Worm (Caenorhabditis elegans): ENCODE measurements around the gene F46C3.2.

- TF ChIP-seq ztf-16 (tag; optimal IDR thresholded peaks at IDR 0.05): no peak
- TF ChIP-seq pha-4 (tag; optimal IDR thresholded peaks at IDR 0.05): no peak
- TF ChIP-seq unc-3 (GFP tag; conservative IDR thresholded peaks at IDR 0.05): no peak
- TF ChIP-seq unc-3 (tag; optimal IDR thresholded peaks at IDR 0.05): no peak
- TF ChIP-seq fkh-6 (tag; optimal IDR thresholded peaks at IDR 0.05): no peak
- no peak for TF ChIP-seq che-1 (tag; optimal IDR thresholded peaks at IDR 0.05)
- TF ChIP-seq pat-9 (tag; optimal IDR thresholded peaks at IDR 0.05): no peak
- TF ChIP-seq ceh-34 (tag; optimal IDR thresholded peaks at IDR 0.05): no peak
- TF ChIP-seq pros-1 (tag; optimal IDR thresholded peaks at IDR 0.05): no peak
- TF ChIP-seq tbx-7 (tag; optimal IDR thresholded peaks at IDR 0.05): no peak
- TF ChIP-seq ama-1 (optimal IDR thresholded peaks at IDR 0.05): no peak
- TF ChIP-seq fkh-10 (GFP tag; optimal IDR thresholded peaks at IDR 0.05): no peak
- TF ChIP-seq nhr-232 (tag; optimal IDR thresholded peaks at IDR 0.05): no peak
- no peak for TF ChIP-seq pqm-1 (tag; optimal IDR thresholded peaks at IDR 0.05)
- no peak for TF ChIP-seq sox-4 (tag; optimal IDR thresholded peaks at IDR 0.05)
These were observed at the start of gene F46C3.2 for ce11 chrX:11418667-11419066.

All from whole organism, late embryonic.